Fruit fly (Drosophila melanogaster): ENCODE measurements around the gene B-H2.

The B-H2 gene

dm6 chrX:17300609-17301208 lies 13.7 kb upstream of the B-H2 start (continued):
- no peak for TF ChIP-seq CG10274 (GFP tag; optimal IDR thresholded peaks at IDR 0.05)
- no peak for TF ChIP-seq tll (GFP tag; optimal IDR thresholded peaks at IDR 0.05)
- no peak for TF ChIP-seq CG2889 (GFP tag; IDR thresholded peaks at IDR 0.05)
- TF ChIP-seq Dip3 (GFP tag; optimal IDR thresholded peaks at IDR 0.05), result no peak
- TF ChIP-seq CG11695 (GFP tag; IDR thresholded peaks at IDR 0.05), result peak; percentile 58; the same call in 1 of the 3 replicates
- peak; percentile 21 for TF ChIP-seq ems (GFP tag; optimal IDR thresholded peaks at IDR 0.05)
- TF ChIP-seq CG12744 (GFP tag; optimal IDR thresholded peaks at IDR 0.05), result no peak
- TF ChIP-seq cwo (GFP tag; optimal IDR thresholded peaks at IDR 0.05), result peak; percentile 55
- no peak for TF ChIP-seq corto (GFP tag; optimal IDR thresholded peaks at IDR 0.05)
- no peak for TF ChIP-seq seq (GFP tag; IDR thresholded peaks at IDR 0.05)
- peak; percentile 74 for TF ChIP-seq fd96Cb (tag; optimal IDR thresholded peaks at IDR 0.05)
- peak; percentile 59 for TF ChIP-seq CG2875 (GFP tag; optimal IDR thresholded peaks at IDR 0.05)
- TF ChIP-seq CG17612 (GFP tag; IDR thresholded peaks at IDR 0.05), result no peak
- no peak for TF ChIP-seq pita (GFP tag; optimal IDR thresholded peaks at IDR 0.05)
- TF ChIP-seq mam (GFP tag; optimal IDR thresholded peaks at IDR 0.05), result peak; percentile 48
- TF ChIP-seq en (GFP tag; optimal IDR thresholded peaks at IDR 0.05), result no peak
- TF ChIP-seq trem (tag; optimal IDR thresholded peaks at IDR 0.05), result peak; percentile 16
- no peak for TF ChIP-seq CG14014 (GFP tag; IDR thresholded peaks at IDR 0.05)
- TF ChIP-seq CG18599 (GFP tag; optimal IDR thresholded peaks at IDR 0.05), result peak; percentile 74
- TF ChIP-seq ranshi (GFP tag; IDR thresholded peaks at IDR 0.05), result peak; percentile 29; the same call in 1 of the 2 replicates
- peak; percentile 73 for TF ChIP-seq B-H2 (GFP tag; optimal IDR thresholded peaks at IDR 0.05)
- TF ChIP-seq Spps (tag; optimal IDR thresholded peaks at IDR 0.05), result peak; percentile 66
- peak; percentile 29 for TF ChIP-seq CG3163 (GFP tag; optimal IDR thresholded peaks at IDR 0.05)
- peak; percentile 55 for TF ChIP-seq CG8359 (GFP tag; optimal IDR thresholded peaks at IDR 0.05; ENCODE audit: borderline replicate concordance)
- peak in 1 of 2 experiments; percentile 48 for TF ChIP-seq Hr78 (GFP tag; optimal IDR thresholded peaks at IDR 0.05)
- peak; percentile 60 for TF ChIP-seq kni (GFP tag; optimal IDR thresholded peaks at IDR 0.05)
- TF ChIP-seq emc (GFP tag; optimal IDR thresholded peaks at IDR 0.05), result no peak
- TF ChIP-seq Opbp (GFP tag; IDR thresholded peaks at IDR 0.05; ENCODE audit: partially characterized antibody), result no peak
- no peak for TF ChIP-seq MTF-1 (GFP tag; optimal IDR thresholded peaks at IDR 0.05; ENCODE audit: borderline replicate concordance)
- no peak for TF ChIP-seq CG6654 (GFP tag; optimal IDR thresholded peaks at IDR 0.05)
- no peak for TF ChIP-seq sc (optimal IDR thresholded peaks at IDR 0.05)
- TF ChIP-seq sc (GFP tag; optimal IDR thresholded peaks at IDR 0.05), result peak; percentile 67
- TF ChIP-seq Xbp1 (GFP tag; optimal IDR thresholded peaks at IDR 0.05), result peak; percentile 49
- TF ChIP-seq trh (GFP tag; optimal IDR thresholded peaks at IDR 0.05), result no peak
- peak; percentile 41; the same call in 2 of the 4 replicates for TF ChIP-seq Gug (GFP tag; IDR thresholded peaks at IDR 0.05)
- no peak for TF ChIP-seq H2.0 (GFP tag; IDR thresholded peaks at IDR 0.05)
- TF ChIP-seq sens-2 (GFP tag; IDR thresholded peaks at IDR 0.05), result peak; percentile 16; the same call in 1 of the 2 replicates
- TF ChIP-seq Trl (optimal IDR thresholded peaks at IDR 0.05), result peak in 1 of 2 experiments; percentile 20
- peak; percentile 51 for TF ChIP-seq Trl (GFP tag; optimal IDR thresholded peaks at IDR 0.05)
- no peak for TF ChIP-seq lov (optimal IDR thresholded peaks at IDR 0.05)
- TF ChIP-seq lov (GFP tag; IDR thresholded peaks at IDR 0.05), result no peak
- no peak for TF ChIP-seq jing (GFP tag; optimal IDR thresholded peaks at IDR 0.05)
- TF ChIP-seq CG9817 (tag; optimal IDR thresholded peaks at IDR 0.05), result no peak
- TF ChIP-seq CG3995 (GFP tag; optimal IDR thresholded peaks at IDR 0.05), result no peak
- peak; percentile 74 for TF ChIP-seq Blimp-1 (GFP tag; optimal IDR thresholded peaks at IDR 0.05)
- TF ChIP-seq Dll (GFP tag; IDR thresholded peaks at IDR 0.05; ENCODE audit: partially characterized antibody), result no peak
- peak; percentile 64 for TF ChIP-seq Xrp1 (GFP tag; IDR thresholded peaks at IDR 0.05)
- peak; percentile 53 for TF ChIP-seq CG8388 (GFP tag; optimal IDR thresholded peaks at IDR 0.05)
- TF ChIP-seq CG12659 (GFP tag; optimal IDR thresholded peaks at IDR 0.05), result peak; percentile 10
- no peak for TF ChIP-seq zfh2 (GFP tag; optimal IDR thresholded peaks at IDR 0.05)

Measured in whole organism, embryonic.